Worm (Caenorhabditis elegans) whole organism, young adult: ENCODE data around the gene aat-7.

Experiments
- Y53G8AR.9 ChIP-seq: fragments of 200-800 bp; sonication (Bioruptor generic); conservative IDR thresholded peaks from 2 replicates; pipeline ENCODE4 v1.3.6; 2022; ENCODE audit warnings: missing genetic modification reagents, missing genetic modification characterization, missing compliant biosample characterization
- Y67H2A.10 ChIP-seq: fragments of 200-800 bp; sonication (Bioruptor generic); conservative IDR thresholded peaks from 2 replicates; pipeline ENCODE4 v1.3.6; 2022; ENCODE audit warnings: missing genetic modification reagents, missing genetic modification characterization, missing compliant biosample characterization
- die-1 ChIP-seq: sonication (generic microtip); optimal IDR thresholded peaks from 2 replicates; lab custom pipeline; 2016; ENCODE audit warnings: missing genotype, mild to moderate bottlenecking, missing genetic modification characterization, missing compliant biosample characterization
- ets-4 ChIP-seq: fragments of 200-800 bp; sonication (Bioruptor generic); optimal IDR thresholded peaks from 2 replicates; lab custom pipeline; 2018; ENCODE audit warnings: mild to moderate bottlenecking, missing genetic modification characterization, missing compliant biosample characterization
- hrde-1 ChIP-seq: sonication (generic microtip); optimal IDR thresholded peaks from 2 replicates; lab custom pipeline; 2016; ENCODE audit warnings: missing genetic modification characterization, mild to moderate bottlenecking, missing compliant biosample characterization, moderate library complexity, missing genotype, missing genetic modification reagents, borderline replicate concordance
- nhr-27 ChIP-seq: fragments of 200-800 bp; sonication (Bioruptor generic); optimal IDR thresholded peaks from 2 replicates; lab custom pipeline; 2018; ENCODE audit warnings: mild to moderate bottlenecking, missing genetic modification characterization, moderate library complexity, missing compliant biosample characterization
- repo-1 ChIP-seq: sonication (generic microtip); optimal IDR thresholded peaks from 2 replicates; lab custom pipeline; 2017; ENCODE audit warnings: mild to moderate bottlenecking, missing genetic modification characterization, missing compliant biosample characterization
- ztf-28 ChIP-seq: fragments of 200-800 bp; sonication (Bioruptor generic); IDR thresholded peaks from 2 replicates; pipeline ENCODE4 v1.3.6; 2022; ENCODE audit warnings: missing genetic modification reagents, missing genetic modification characterization, missing compliant biosample characterization

- TF ChIP-seq hrde-1 (tag; lab: Kevin White, UChicago) = no peak
- TF ChIP-seq Y53G8AR.9 = no peak
- TF ChIP-seq ets-4 (GFP tag; lab: Kevin White, UChicago) = no peak
- TF ChIP-seq repo-1 (tag; lab: Kevin White, UChicago) = no peak
- TF ChIP-seq nhr-27 (tag; lab: Kevin White, UChicago) = no peak
- TF ChIP-seq Y67H2A.10 (GFP tag; lab: Robert Waterston, UW) = no peak
- TF ChIP-seq ztf-28 (GFP tag; lab: Robert Waterston, UW) = no peak
- no peak for TF ChIP-seq die-1
These were observed 42.0 kb upstream of the aat-7 start for ce11 chrII:1344524-1345119.
